Fruit fly (Drosophila melanogaster): ENCODE measurements around the gene CG3308.
A peak's percentile ranks its signal among the peaks of the same experiment; 100 is the strongest.

The CG3308 gene

DNA sequence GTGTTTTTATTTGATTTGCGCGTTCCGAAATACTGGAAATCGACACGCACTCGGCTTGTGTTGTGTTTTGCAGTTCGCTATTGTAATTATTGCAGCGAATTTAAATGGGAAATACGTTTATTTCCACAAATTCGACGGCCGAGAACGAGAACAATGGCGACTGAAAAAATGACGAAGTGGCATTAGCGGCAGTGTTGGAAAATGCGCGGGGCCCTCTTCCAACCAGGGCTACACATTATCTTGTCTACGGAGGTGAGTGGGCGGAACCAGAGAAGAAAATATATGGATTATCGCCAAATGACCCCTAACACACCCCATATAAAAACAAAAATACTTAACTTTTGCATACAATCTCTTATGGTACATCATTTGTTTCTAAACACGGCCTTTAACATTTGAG, 4.7 kb downstream of the CG3308 start, which contains the start of gene Rab1 (continued):
- TF ChIP-seq jing (GFP tag; optimal IDR thresholded peaks at IDR 0.05) (no peak), CG15011 (GFP tag; optimal IDR thresholded peaks at IDR 0.05) (no peak), CG3281 (GFP tag; optimal IDR thresholded peaks at IDR 0.05) (peak; percentile 61), Rx (GFP tag; IDR thresholded peaks at IDR 0.05) (no peak), Xbp1 (GFP tag; optimal IDR thresholded peaks at IDR 0.05) (peak; percentile 58), hkb (optimal IDR thresholded peaks at IDR 0.05) (no peak), hkb (GFP tag; IDR thresholded peaks at IDR 0.05) (no peak), mam (GFP tag; optimal IDR thresholded peaks at IDR 0.05) (peak; percentile 54), jumu (GFP tag; optimal IDR thresholded peaks at IDR 0.05) (peak; percentile 36), slbo (GFP tag; IDR thresholded peaks at IDR 0.05) (peak; percentile 66), CG13296 (GFP tag; optimal IDR thresholded peaks at IDR 0.05) (peak; percentile 25), tin (GFP tag; optimal IDR thresholded peaks at IDR 0.05) (peak; percentile 46), tx (GFP tag; optimal IDR thresholded peaks at IDR 0.05) (peak; percentile 2), tna (GFP tag; IDR thresholded peaks at IDR 0.05; ENCODE audit: partially characterized antibody) (0 out of 2 replicates have a peak, but pooled peaks have one; percentile 16), ATbp (GFP tag; optimal IDR thresholded peaks at IDR 0.05) (no peak), CG43689 (GFP tag; IDR thresholded peaks at IDR 0.05) (no peak), disco-r (GFP tag; optimal IDR thresholded peaks at IDR 0.05) (no peak), CG11085 (GFP tag; IDR thresholded peaks at IDR 0.05) (0 out of 2 replicates have a peak, but pooled peaks have one; percentile 26), grn (GFP tag; optimal IDR thresholded peaks at IDR 0.05) (no peak), CG8765 (GFP tag; IDR thresholded peaks at IDR 0.05) (no peak), Bteb2 (GFP tag; optimal IDR thresholded peaks at IDR 0.05) (peak; percentile 17), lmd (GFP tag; IDR thresholded peaks at IDR 0.05) (peak; percentile 41; the same call in 1 of the 2 replicates), MTF-1 (GFP tag; optimal IDR thresholded peaks at IDR 0.05; ENCODE audit: borderline replicate concordance) (peak; percentile 42), CG4328 (GFP tag; optimal IDR thresholded peaks at IDR 0.05) (no peak), lola (GFP tag; optimal IDR thresholded peaks at IDR 0.05) (no peak), Gsc (GFP tag; IDR thresholded peaks at IDR 0.05) (no peak), Lhr (GFP tag; optimal IDR thresholded peaks at IDR 0.05) (peak; percentile 4), CG10543 (GFP tag; optimal IDR thresholded peaks at IDR 0.05) (peak; percentile 67), CG31388 (GFP tag; optimal IDR thresholded peaks at IDR 0.05) (no peak), MBD-R2 (GFP tag; IDR thresholded peaks at IDR 0.05) (peak; percentile 78), CG4360 (GFP tag; IDR thresholded peaks at IDR 0.05) (peak; percentile 31; the same call in 1 of the 2 replicates), Hmr (GFP tag; optimal IDR thresholded peaks at IDR 0.05) (peak; percentile 43), gcm2 (GFP tag; optimal IDR thresholded peaks at IDR 0.05) (no peak), CG7271 (tag; optimal IDR thresholded peaks at IDR 0.05) (no peak), hb (GFP tag; IDR thresholded peaks at IDR 0.05; ENCODE audit: partially characterized antibody) (no peak), CG11723 (GFP tag; optimal IDR thresholded peaks at IDR 0.05) (peak; percentile 19), HLH3B (GFP tag; IDR thresholded peaks at IDR 0.05) (no peak), Hr3 (GFP tag; optimal IDR thresholded peaks at IDR 0.05) (no peak), schlank (tag; optimal IDR thresholded peaks at IDR 0.05) (no peak), dpn (GFP tag; optimal IDR thresholded peaks at IDR 0.05) (peak; percentile 29 to 33), CG14441 (GFP tag; IDR thresholded peaks at IDR 0.05) (0 out of 2 replicates have a peak, but pooled peaks have one; percentile 19), CG7357 (GFP tag; IDR thresholded peaks at IDR 0.05) (no peak), ems (GFP tag; optimal IDR thresholded peaks at IDR 0.05) (peak; percentile 19), fd3F (GFP tag; optimal IDR thresholded peaks at IDR 0.05) (peak; percentile 4), CG10959 (GFP tag; IDR thresholded peaks at IDR 0.05) (0 out of 2 replicates have a peak, but pooled peaks have one; percentile 8), knrl (GFP tag; IDR thresholded peaks at IDR 0.05; ENCODE audit: partially characterized antibody) (no peak), CG12155 (GFP tag; optimal IDR thresholded peaks at IDR 0.05) (peak; percentile 23), Dfd (GFP tag; optimal IDR thresholded peaks at IDR 0.05) (no peak), CG12104 (GFP tag; optimal IDR thresholded peaks at IDR 0.05) (peak; percentile 8), Elba2 (GFP tag; optimal IDR thresholded peaks at IDR 0.05) (no peak), insv (GFP tag; optimal IDR thresholded peaks at IDR 0.05) (peak in 1 of 2 experiments; percentile 1)
